Fruit fly (Drosophila melanogaster): ENCODE results near the gene Vha100-4.

The Vha100-4 gene

DNA sequence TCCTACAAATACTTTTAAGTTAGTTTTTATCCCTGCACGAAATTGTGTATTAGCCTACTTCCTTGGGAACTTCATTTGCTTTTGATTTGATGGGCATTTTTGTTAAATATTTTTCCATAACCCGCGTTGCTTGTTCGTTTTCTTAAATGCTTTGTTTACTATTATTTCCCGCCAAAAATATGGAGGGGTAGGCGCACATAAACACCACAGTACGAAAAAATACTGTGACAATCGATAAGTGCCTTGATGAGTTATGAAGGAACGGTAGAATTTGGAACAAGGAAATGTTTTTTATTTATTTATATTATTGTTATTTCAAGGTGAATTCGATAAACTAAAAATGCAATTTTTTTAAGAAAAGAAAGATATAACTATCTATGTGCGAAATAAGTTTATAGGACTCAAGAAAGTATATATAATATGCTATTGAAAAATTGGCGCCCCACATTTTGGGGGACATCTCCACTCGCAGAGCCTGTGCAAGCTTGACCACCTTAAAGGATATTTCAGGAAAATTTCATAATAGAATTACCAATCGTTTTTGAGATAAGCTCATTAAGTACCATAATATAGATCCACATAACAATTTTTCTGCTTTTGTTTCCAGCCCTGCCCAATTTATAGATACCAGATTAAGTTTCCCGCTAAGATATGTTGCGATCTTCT, 23.5 kb downstream of the Vha100-4 start, which contains the start of the genes WRNexo and Nup43 (continued):
- TF ChIP-seq tup (GFP tag; optimal IDR thresholded peaks at IDR 0.05) (no peak), CG15479 (GFP tag; optimal IDR thresholded peaks at IDR 0.05) (no peak), pan (optimal IDR thresholded peaks at IDR 0.05) (no peak), pan (GFP tag; optimal IDR thresholded peaks at IDR 0.05 in 1 of 2, IDR thresholded peaks at IDR 0.05 in 1 of 2) (peak in 1 of 2 experiments; percentile 42), BtbVII (GFP tag; optimal IDR thresholded peaks at IDR 0.05) (no peak), Six4 (GFP tag; optimal IDR thresholded peaks at IDR 0.05) (peak; percentile 6), btn (GFP tag; optimal IDR thresholded peaks at IDR 0.05) (no peak), pnt (GFP tag; optimal IDR thresholded peaks at IDR 0.05) (peak; percentile 13), HHEX (GFP tag; optimal IDR thresholded peaks at IDR 0.05) (no peak), CG33557 (GFP tag; optimal IDR thresholded peaks at IDR 0.05) (no peak), CG9437 (GFP tag; optimal IDR thresholded peaks at IDR 0.05) (peak; percentile 34), Dad (GFP tag; optimal IDR thresholded peaks at IDR 0.05) (peak; percentile 1), caup (GFP tag; optimal IDR thresholded peaks at IDR 0.05; ENCODE audit: severe bottlenecking) (no peak), yki (optimal IDR thresholded peaks at IDR 0.05) (no peak), CG6683 (GFP tag; optimal IDR thresholded peaks at IDR 0.05) (no peak), NC2β (GFP tag; optimal IDR thresholded peaks at IDR 0.05) (peak; percentile 0), CG6689 (GFP tag; IDR thresholded peaks at IDR 0.05) (peak; percentile 30; the same call in 1 of the 2 replicates), D (optimal IDR thresholded peaks at IDR 0.05) (no peak), D (GFP tag; optimal IDR thresholded peaks at IDR 0.05) (no peak), danr (GFP tag; IDR thresholded peaks at IDR 0.05) (no peak), CG16779 (GFP tag; IDR thresholded peaks at IDR 0.05) (no peak), cato (GFP tag; optimal IDR thresholded peaks at IDR 0.05; ENCODE audit: borderline replicate concordance) (peak; percentile 33), dmrt11E (tag; optimal IDR thresholded peaks at IDR 0.05) (peak; percentile 51), MBD-R2 (GFP tag; IDR thresholded peaks at IDR 0.05) (no peak), nom (GFP tag; optimal IDR thresholded peaks at IDR 0.05) (no peak), Hr39 (optimal IDR thresholded peaks at IDR 0.05) (no peak), ham (GFP tag; IDR thresholded peaks at IDR 0.05) (no peak), Adf1 (GFP tag; IDR thresholded peaks at IDR 0.05) (no peak), wor (GFP tag; IDR thresholded peaks at IDR 0.05) (no peak), CG6791 (GFP tag; IDR thresholded peaks at IDR 0.05; ENCODE audit: partially characterized antibody) (no peak), Dp (GFP tag; optimal IDR thresholded peaks at IDR 0.05) (peak; percentile 68), wek (GFP tag; optimal IDR thresholded peaks at IDR 0.05) (no peak), CG8944 (GFP tag; optimal IDR thresholded peaks at IDR 0.05) (peak; percentile 42), CG10431 (GFP tag; optimal IDR thresholded peaks at IDR 0.05) (no peak), CG2712 (tag; optimal IDR thresholded peaks at IDR 0.05) (peak; percentile 53), CG15073 (GFP tag; optimal IDR thresholded peaks at IDR 0.05) (no peak), p53 (GFP tag; optimal IDR thresholded peaks at IDR 0.05) (no peak), CG14441 (GFP tag; IDR thresholded peaks at IDR 0.05) (peak; percentile 21; the same call in 1 of the 2 replicates), CG3995 (GFP tag; optimal IDR thresholded peaks at IDR 0.05) (peak; percentile 28), MESR4 (GFP tag; optimal IDR thresholded peaks at IDR 0.05) (no peak), E2f1 (GFP tag; IDR thresholded peaks at IDR 0.05) (peak; percentile 75), mam (GFP tag; optimal IDR thresholded peaks at IDR 0.05) (peak; percentile 61), CG31388 (GFP tag; optimal IDR thresholded peaks at IDR 0.05) (no peak), odd (GFP tag; optimal IDR thresholded peaks at IDR 0.05) (no peak), CG16813 (GFP tag; IDR thresholded peaks at IDR 0.05; ENCODE audit: partially characterized antibody) (no peak), CG7963 (GFP tag; IDR thresholded peaks at IDR 0.05; ENCODE audit: partially characterized antibody) (no peak), peb (GFP tag; IDR thresholded peaks at IDR 0.05) (no peak), unc-4 (GFP tag; IDR thresholded peaks at IDR 0.05; ENCODE audit: partially characterized antibody) (no peak), ewg (GFP tag; optimal IDR thresholded peaks at IDR 0.05) (no peak), Mes4 (GFP tag; optimal IDR thresholded peaks at IDR 0.05) (no peak), CoRest (tag; optimal IDR thresholded peaks at IDR 0.05) (peak; percentile 69)

Measured in whole organism, embryonic.